Worm (Caenorhabditis elegans): ENCODE measurements around the gene ttr-54.

Gene ttr-54

DNA sequence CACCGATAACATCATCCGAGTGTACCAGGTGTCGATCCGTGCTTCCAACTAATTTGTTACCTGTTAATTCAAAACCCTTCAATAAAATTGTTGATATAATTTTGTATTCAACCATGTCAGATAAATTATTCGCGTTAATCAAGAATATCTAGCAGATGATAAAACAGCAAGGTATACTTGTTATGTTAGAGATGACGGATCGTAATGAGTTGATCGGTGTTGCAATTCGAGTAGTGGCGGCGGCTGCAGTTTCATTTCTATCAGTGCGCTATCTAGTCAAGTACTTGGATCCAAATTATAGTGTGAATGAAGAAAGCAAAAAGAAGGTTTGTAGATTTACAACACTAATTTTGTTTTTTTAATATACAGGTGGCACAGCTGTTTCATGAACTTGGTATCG lies 22.2 kb downstream of the ttr-54 start, which contains the start of gene mspn-1:
Gene mspn-1 (plus strand): TSS at position 190 of the 400 bp plus-strand sequence.
- TF ChIP-seq unc-39 (tag; optimal IDR thresholded peaks at IDR 0.05) (no peak), mab-5 (tag; optimal IDR thresholded peaks at IDR 0.05) (no peak), egl-27 (tag; optimal IDR thresholded peaks at IDR 0.05) (no peak), ztf-1 (GFP tag; conservative IDR thresholded peaks at IDR 0.05) (no peak), dmd-4 (tag; optimal IDR thresholded peaks at IDR 0.05) (no peak), nhr-77 (tag; optimal IDR thresholded peaks at IDR 0.05) (no peak), nhr-237 (tag; optimal IDR thresholded peaks at IDR 0.05) (no peak), mdl-1 (tag; optimal IDR thresholded peaks at IDR 0.05) (no peak), ZK546.5 (tag; optimal IDR thresholded peaks at IDR 0.05) (no peak), nhr-6 (tag; optimal IDR thresholded peaks at IDR 0.05) (no peak), Y55F3AM.14 (GFP tag; optimal IDR thresholded peaks at IDR 0.05) (no peak), elt-3 (tag; optimal IDR thresholded peaks at IDR 0.05) (no peak), unc-55 (GFP tag; optimal IDR thresholded peaks at IDR 0.05) (no peak), nhr-21 (tag; optimal IDR thresholded peaks at IDR 0.05) (no peak), nhr-25 (tag; optimal IDR thresholded peaks at IDR 0.05) (no peak), mbf-1 (tag; optimal IDR thresholded peaks at IDR 0.05) (no peak), blmp-1 (tag; optimal IDR thresholded peaks at IDR 0.05; ENCODE audit: insufficient read depth) (no peak)

DNA sequence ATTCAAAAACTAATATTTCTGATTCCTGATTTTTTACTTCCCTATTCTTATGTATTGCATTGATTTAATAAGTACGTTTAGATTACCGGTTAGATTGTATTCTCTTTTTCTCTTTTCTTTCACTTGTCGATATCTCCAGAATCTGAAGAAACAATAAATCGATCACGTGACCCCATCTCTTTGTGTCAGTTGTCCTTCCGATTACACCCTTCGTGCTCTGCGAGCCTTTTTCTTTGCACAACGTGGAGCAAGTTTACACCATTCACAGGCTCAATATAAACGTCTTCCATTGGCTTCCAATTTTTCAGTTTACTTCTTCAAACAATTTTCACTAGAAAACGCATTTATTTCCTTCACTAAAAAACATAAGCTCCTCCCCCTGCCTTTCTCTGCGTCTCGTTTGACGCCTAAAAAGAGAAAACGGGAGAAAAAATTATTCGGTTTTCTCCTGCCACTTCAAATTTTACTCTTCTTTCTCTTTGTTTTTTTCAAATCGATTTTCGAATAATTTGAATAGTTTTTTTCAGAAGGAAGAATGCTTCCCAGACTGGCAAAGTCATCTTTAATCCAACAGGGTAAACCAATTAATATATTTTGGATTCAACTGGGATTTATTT lies 24.7 kb downstream of the ttr-54 start, which contains the start of gene gta-1:
Gene gta-1 (plus strand): TSS at position 528 of the 617 bp plus-strand sequence.
- no peak for TF ChIP-seq skn-1 (tag; optimal IDR thresholded peaks at IDR 0.05)
- TF ChIP-seq peb-1 (tag; optimal IDR thresholded peaks at IDR 0.05), result no peak
- peak in 1 of 2 experiments; percentile 34 for TF ChIP-seq lsy-2 (tag; optimal IDR thresholded peaks at IDR 0.05)
- TF ChIP-seq ztf-4 (tag; optimal IDR thresholded peaks at IDR 0.05), result peak; percentile 18
- TF ChIP-seq C34F6.9 (tag; optimal IDR thresholded peaks at IDR 0.05), result peak; percentile 38
- no peak for TF ChIP-seq mab-5 (tag; optimal IDR thresholded peaks at IDR 0.05)
- peak; percentile 20 for TF ChIP-seq sma-9 (GFP tag; optimal IDR thresholded peaks at IDR 0.05)
- TF ChIP-seq sma-9 (tag; optimal IDR thresholded peaks at IDR 0.05), result no peak
- peak; percentile 20 for TF ChIP-seq blmp-1 (tag; optimal IDR thresholded peaks at IDR 0.05; ENCODE audit: insufficient read depth)
- peak; percentile 65 for TF ChIP-seq unc-55 (GFP tag; optimal IDR thresholded peaks at IDR 0.05)
- peak; percentile 71 for TF ChIP-seq nhr-129 (tag; optimal IDR thresholded peaks at IDR 0.05)
- TF ChIP-seq nhr-21 (tag; optimal IDR thresholded peaks at IDR 0.05), result no peak
- TF ChIP-seq crh-2 (tag; optimal IDR thresholded peaks at IDR 0.05), result peak; percentile 52
- TF ChIP-seq sem-4 (tag; optimal IDR thresholded peaks at IDR 0.05), result no peak
- TF ChIP-seq Y55F3AM.14 (GFP tag; optimal IDR thresholded peaks at IDR 0.05), result no peak
- no peak for TF ChIP-seq F13H6.1 (tag; optimal IDR thresholded peaks at IDR 0.05)

DNA sequence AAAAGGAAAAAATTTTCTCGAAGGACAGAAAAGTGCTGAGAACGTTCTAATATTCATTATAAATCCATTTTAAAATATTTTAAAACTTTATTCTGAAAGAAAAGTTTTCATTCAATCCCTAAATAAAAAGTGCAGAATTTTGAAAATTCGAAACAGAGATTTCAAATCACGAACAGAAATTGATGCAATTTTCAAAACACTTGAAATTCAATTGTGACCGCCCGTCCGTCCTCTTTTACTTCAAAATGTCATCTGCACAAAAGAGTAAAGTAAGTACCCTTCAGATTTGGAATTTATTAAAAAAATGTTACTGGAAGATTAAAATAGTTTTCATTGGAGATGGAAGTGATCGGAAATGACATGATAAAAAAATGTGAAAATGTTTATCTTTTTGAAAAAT lies 32.9 kb downstream of the ttr-54 start:
- no peak for TF ChIP-seq dmd-4 (tag; optimal IDR thresholded peaks at IDR 0.05)
- no peak for TF ChIP-seq unc-62 (GFP tag; optimal IDR thresholded peaks at IDR 0.05)
- TF ChIP-seq fos-1 (tag; optimal IDR thresholded peaks at IDR 0.05), result no peak
- TF ChIP-seq mdl-1 (tag; optimal IDR thresholded peaks at IDR 0.05), result no peak

DNA sequence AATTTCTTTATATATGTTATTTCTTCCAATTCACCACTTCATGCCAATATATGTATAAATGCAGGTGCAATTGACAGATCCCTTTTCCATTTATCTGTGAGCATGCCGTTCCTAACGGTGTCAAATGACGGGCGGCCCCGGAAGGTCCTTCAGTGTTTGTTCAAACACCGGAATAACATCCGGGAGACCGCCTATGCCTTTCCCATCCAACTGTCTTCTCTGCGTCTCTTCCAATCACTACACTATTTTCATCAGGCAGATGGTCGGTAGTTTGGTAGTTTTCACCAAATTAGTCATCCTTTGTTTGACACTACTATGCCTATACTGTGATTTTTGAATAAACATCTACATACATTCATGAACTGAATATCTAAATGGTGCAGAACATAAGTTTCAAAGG lies 35.0 kb downstream of the ttr-54 start:
- TF ChIP-seq unc-55 (GFP tag; optimal IDR thresholded peaks at IDR 0.05), result no peak
- TF ChIP-seq nhr-6 (tag; optimal IDR thresholded peaks at IDR 0.05), result no peak
- TF ChIP-seq lin-39 (tag; optimal IDR thresholded peaks at IDR 0.05), result no peak
- TF ChIP-seq snpc-4 (tag; optimal IDR thresholded peaks at IDR 0.05), result no peak
- no peak for TF ChIP-seq sma-9 (GFP tag; optimal IDR thresholded peaks at IDR 0.05)
- TF ChIP-seq sma-9 (tag; optimal IDR thresholded peaks at IDR 0.05), result no peak
- TF ChIP-seq nhr-21 (tag; optimal IDR thresholded peaks at IDR 0.05), result no peak
- no peak for TF ChIP-seq gmeb-1 (tag; optimal IDR thresholded peaks at IDR 0.05)
- TF ChIP-seq peb-1 (tag; optimal IDR thresholded peaks at IDR 0.05), result no peak
- no peak for TF ChIP-seq sma-3 (GFP tag; optimal IDR thresholded peaks at IDR 0.05)
- no peak for TF ChIP-seq nhr-11 (tag; optimal IDR thresholded peaks at IDR 0.05)
- no peak for TF ChIP-seq nhr-129 (tag; optimal IDR thresholded peaks at IDR 0.05)
- TF ChIP-seq nhr-12 (tag; optimal IDR thresholded peaks at IDR 0.05), result no peak
- TF ChIP-seq mab-5 (tag; optimal IDR thresholded peaks at IDR 0.05), result no peak
- TF ChIP-seq alr-1 (tag; optimal IDR thresholded peaks at IDR 0.05), result no peak
- TF ChIP-seq ztf-4 (tag; optimal IDR thresholded peaks at IDR 0.05), result no peak
